Worm (Caenorhabditis elegans) whole organism, L4/young adult: ENCODE measurements around the gene C49C3.4.

Source experiments
- dao-5 ChIP-seq: sonication (generic microtip); optimal IDR thresholded peaks from 2 replicates; lab custom pipeline; 2016; ENCODE audit warnings: missing genotype, missing genetic modification characterization, moderate library complexity, missing compliant biosample characterization
- him-1 ChIP-seq: sonication (generic microtip); optimal IDR thresholded peaks from 2 replicates; lab custom pipeline; 2016; ENCODE audit warnings: missing genotype, missing genetic modification reagents, missing genetic modification characterization, missing compliant biosample characterization

- TF ChIP-seq him-1 (tag; lab: Kevin White, UChicago) (no peak), dao-5 (no peak)
These were observed 21.6 kb downstream of the C49C3.4 start, which contains the start of gene C49C3.9 for ce11 chrIV:17342179-17342578.
